Worm (Caenorhabditis elegans) whole organism, mixed stage, embryonic: ENCODE measurements around the gene chc-1.

Experiments used
- M03D4.4 ChIP-seq: sonication (generic microtip); optimal IDR thresholded peaks from 2 replicates; lab custom pipeline; 2017; ENCODE audit warnings: mild to moderate bottlenecking, missing genetic modification characterization, missing compliant biosample characterization
- bed-3 ChIP-seq: fragments of 200-800 bp; sonication (Bioruptor generic); optimal IDR thresholded peaks from 3 replicates; lab custom pipeline; 2018; ENCODE audit warnings: mild to moderate bottlenecking, missing genetic modification characterization, moderate library complexity, missing compliant biosample characterization
- blmp-1 ChIP-seq: fragments of 150-350 bp; optimal IDR thresholded peaks from 2 replicates; lab custom pipeline; 2014; ENCODE audit warnings: missing biosample characterization, missing genetic modification characterization
- ceh-39 ChIP-seq: fragments of 150-350 bp; optimal IDR thresholded peaks from 2 replicates; lab custom pipeline; 2014; ENCODE audit warnings: missing biosample characterization, missing genetic modification characterization
- ceh-43 ChIP-seq: fragments of 200-800 bp; sonication (Bioruptor generic); optimal IDR thresholded peaks from 2 replicates; lab custom pipeline; 2018; ENCODE audit warnings: mild to moderate bottlenecking, missing genetic modification characterization, moderate library complexity, missing compliant biosample characterization
- ceh-83 ChIP-seq: fragments of 200-800 bp; sonication (Bioruptor generic); optimal IDR thresholded peaks from 2 replicates; lab custom pipeline; 2018; ENCODE audit warnings: mild to moderate bottlenecking, missing genetic modification characterization, missing compliant biosample characterization
- ces-1 ChIP-seq: fragments of 150-350 bp; optimal IDR thresholded peaks from 2 replicates; lab custom pipeline; 2014; ENCODE audit warnings: missing biosample characterization, missing genetic modification reagents, missing genetic modification characterization
- cnd-1 ChIP-seq: fragments of 200-800 bp; sonication (Bioruptor generic); optimal IDR thresholded peaks from 2 replicates; lab custom pipeline; 2018; ENCODE audit warnings: mild to moderate bottlenecking, missing genetic modification characterization, missing compliant biosample characterization
- drap-1 ChIP-seq: fragments of 200-800 bp; sonication (Bioruptor generic); optimal IDR thresholded peaks from 3 replicates; lab custom pipeline; 2018; ENCODE audit warnings: mild to moderate bottlenecking, missing genetic modification characterization, missing compliant biosample characterization
- elt-1 ChIP-seq: sonication (generic microtip); optimal IDR thresholded peaks from 2 replicates; lab custom pipeline; 2017; ENCODE audit warnings: missing genetic modification characterization, mild to moderate bottlenecking, missing compliant biosample characterization, antibody characterized with exemption, moderate library complexity, borderline replicate concordance; ENCODE audit not compliant: insufficient read depth
- elt-3 ChIP-seq: fragments of 150-350 bp; optimal IDR thresholded peaks from 2 replicates; lab custom pipeline; 2014; ENCODE audit warnings: missing biosample characterization, missing genetic modification characterization
- flh-1 ChIP-seq: fragments of 200-800 bp; sonication (Bioruptor generic); optimal IDR thresholded peaks from 2 replicates; lab custom pipeline; 2018; ENCODE audit warnings: mild to moderate bottlenecking, missing genetic modification characterization, moderate library complexity, missing compliant biosample characterization
- ham-2 ChIP-seq: fragments of 200-800 bp; sonication (Bioruptor generic); optimal IDR thresholded peaks from 2 replicates; lab custom pipeline; 2018; ENCODE audit warnings: mild to moderate bottlenecking, missing genetic modification characterization, missing compliant biosample characterization
- hlh-1 ChIP-seq: fragments of 150-350 bp; optimal IDR thresholded peaks from 2 replicates; lab custom pipeline; 2014; ENCODE audit warnings: missing biosample characterization, missing genetic modification reagents, missing genetic modification characterization
- lin-13 ChIP-seq: fragments of 150-350 bp; optimal IDR thresholded peaks from 2 replicates; lab custom pipeline; 2014; ENCODE audit warnings: missing biosample characterization, missing genetic modification characterization
- lin-32 ChIP-seq: fragments of 200-800 bp; sonication (Bioruptor generic); optimal IDR thresholded peaks from 2 replicates; lab custom pipeline; 2018; ENCODE audit warnings: mild to moderate bottlenecking, missing genetic modification characterization, missing compliant biosample characterization
- lsy-2 ChIP-seq: fragments of 150-350 bp; optimal IDR thresholded peaks from 2 replicates; lab custom pipeline; 2014; ENCODE audit warnings: missing biosample characterization, missing genetic modification characterization
- mab-5 ChIP-seq: fragments of 150-350 bp; optimal IDR thresholded peaks from 2 replicates; lab custom pipeline; 2014; ENCODE audit warnings: missing biosample characterization, missing genetic modification characterization
- mep-1 ChIP-seq: fragments of 150-350 bp; optimal IDR thresholded peaks from 2 replicates; lab custom pipeline; 2017; ENCODE audit warnings: missing biosample characterization, missing genetic modification reagents, missing genetic modification characterization, inconsistent platforms
- mls-2 ChIP-seq: sonication (generic microtip); optimal IDR thresholded peaks from 2 replicates; lab custom pipeline; 2016; ENCODE audit warnings: mild to moderate bottlenecking, missing genetic modification characterization, moderate library complexity, missing compliant biosample characterization
- nhr-12 ChIP-seq: fragments of 150-350 bp; optimal IDR thresholded peaks from 2 replicates; lab custom pipeline; 2014; ENCODE audit warnings: missing biosample characterization, missing genetic modification characterization
- nhr-2 ChIP-seq: fragments of 150-350 bp; optimal IDR thresholded peaks from 2 replicates; lab custom pipeline; 2014; ENCODE audit warnings: missing biosample characterization, missing genetic modification characterization
- nhr-28 ChIP-seq: fragments of 150-350 bp; optimal IDR thresholded peaks from 2 replicates; lab custom pipeline; 2014; ENCODE audit warnings: missing biosample characterization, missing genetic modification characterization
- nhr-76 ChIP-seq: sonication (generic microtip); optimal IDR thresholded peaks from 2 replicates; lab custom pipeline; 2017; ENCODE audit warnings: missing biosample characterization, missing genetic modification characterization
- pha-4 ChIP-seq: fragments of 150-350 bp; optimal IDR thresholded peaks from 2 replicates; lab custom pipeline; 2018; ENCODE audit warnings: missing biosample characterization, missing genetic modification reagents, missing genetic modification characterization
- sem-2 ChIP-seq: fragments of 200-800 bp; sonication (Bioruptor generic); optimal IDR thresholded peaks from 2 replicates; lab custom pipeline; 2018; ENCODE audit warnings: mild to moderate bottlenecking, missing genetic modification characterization, missing compliant biosample characterization
- snpc-4 ChIP-seq: fragments of 150-350 bp; optimal IDR thresholded peaks from 2 replicates; lab custom pipeline; 2014; ENCODE audit warnings: missing biosample characterization, missing genetic modification characterization
- sptf-1 ChIP-seq: sonication (generic microtip); optimal IDR thresholded peaks from 2 replicates; lab custom pipeline; 2017; ENCODE audit warnings: mild to moderate bottlenecking, missing genetic modification characterization, moderate library complexity, missing compliant biosample characterization
- tbx-8 ChIP-seq: fragments of 200-800 bp; sonication (Bioruptor generic); optimal IDR thresholded peaks from 2 replicates; lab custom pipeline; 2018; ENCODE audit warnings: mild to moderate bottlenecking, missing genetic modification characterization, moderate library complexity, missing compliant biosample characterization
- unc-62 ChIP-seq: fragments of 150-350 bp; optimal IDR thresholded peaks from 2 replicates; lab custom pipeline; 2014; ENCODE audit warnings: missing biosample characterization, missing genetic modification reagents, missing genetic modification characterization
- zip-8 ChIP-seq: fragments of 150-350 bp; optimal IDR thresholded peaks from 2 replicates; lab custom pipeline; 2014; ENCODE audit warnings: missing biosample characterization, missing genetic modification characterization

Gene chc-1

ce11 chrIII:10187840-10188239 is 15.8 kb upstream of the chc-1 start:
- TF ChIP-seq nhr-2 (tag; lab: Kevin White, UChicago) (no peak), nhr-28 (tag; lab: Kevin White, UChicago) (no peak), blmp-1 (tag; lab: Kevin White, UChicago) (no peak), lin-13 (tag; lab: Kevin White, UChicago) (no peak), mls-2 (tag; lab: Kevin White, UChicago) (no peak), elt-1 (no peak), snpc-4 (tag; lab: Kevin White, UChicago) (no peak), mep-1 (tag; lab: Kevin White, UChicago) (no peak), lin-32 (GFP tag; lab: Kevin White, UChicago) (no peak), nhr-12 (tag; lab: Kevin White, UChicago) (no peak), cnd-1 (tag; lab: Kevin White, UChicago) (no peak), flh-1 (GFP tag; lab: Kevin White, UChicago) (no peak), M03D4.4 (tag; lab: Kevin White, UChicago) (no peak), mab-5 (tag; lab: Kevin White, UChicago) (no peak), nhr-76 (tag; lab: Kevin White, UChicago) (no peak)
- TF ChIP-seq, all 35 proteins: peak for 0

DNA sequence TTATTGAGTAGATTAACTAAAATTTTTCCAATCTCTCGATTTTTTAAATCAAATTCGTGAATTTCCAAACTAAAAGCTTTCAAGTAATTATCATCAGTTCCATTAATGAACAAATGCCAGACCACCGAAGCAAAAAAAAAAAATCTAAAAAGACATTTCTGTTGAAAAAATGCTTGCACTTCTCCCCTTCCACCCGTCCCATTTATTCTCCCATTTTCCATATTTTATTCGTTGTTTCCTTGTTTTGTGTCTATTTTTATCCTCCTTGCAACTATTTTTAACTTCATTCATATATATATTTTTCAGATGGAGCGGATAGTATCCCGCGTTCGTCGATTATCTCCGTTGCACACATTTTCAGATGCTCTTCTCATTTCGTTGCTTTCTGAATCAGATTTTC is 14.7 kb upstream of the chc-1 start, which contains the start of gene epac-1:
Gene epac-1 (plus strand): TSS at position 301 of the 400 bp plus-strand sequence.
- TF ChIP-seq tbx-8 (GFP tag; lab: Kevin White, UChicago) (no peak), bed-3 (no peak), lsy-2 (tag; lab: Kevin White, UChicago) (no peak), pha-4 (tag; lab: Kevin White, UChicago) (no peak), ces-1 (GFP tag; lab: Kevin White, UChicago) (no peak), unc-62 (GFP tag; lab: Kevin White, UChicago) (no peak), mls-2 (tag; lab: Kevin White, UChicago) (no peak), lin-13 (tag; lab: Kevin White, UChicago) (no peak), nhr-2 (tag; lab: Kevin White, UChicago) (no peak), zip-8 (tag; lab: Kevin White, UChicago) (no peak), ham-2 (GFP tag; lab: Kevin White, UChicago) (no peak), sem-2 (no peak), sptf-1 (tag; lab: Kevin White, UChicago) (no peak), hlh-1 (tag; lab: Kevin White, UChicago) (no peak), cnd-1 (tag; lab: Kevin White, UChicago) (no peak), drap-1 (no peak)

ce11 chrIII:10194569-10194968 is 9.1 kb upstream of the chc-1 start:
- TF ChIP-seq bed-3 (no peak), sem-2 (no peak), elt-3 (no peak), unc-62 (GFP tag; lab: Kevin White, UChicago) (no peak), nhr-12 (tag; lab: Kevin White, UChicago) (no peak), ceh-39 (tag; lab: Kevin White, UChicago) (no peak), ceh-83 (GFP tag; lab: Kevin White, UChicago) (no peak), M03D4.4 (tag; lab: Kevin White, UChicago) (no peak), sptf-1 (tag; lab: Kevin White, UChicago) (no peak), mab-5 (tag; lab: Kevin White, UChicago) (no peak), elt-1 (no peak), ces-1 (GFP tag; lab: Kevin White, UChicago) (no peak)

DNA sequence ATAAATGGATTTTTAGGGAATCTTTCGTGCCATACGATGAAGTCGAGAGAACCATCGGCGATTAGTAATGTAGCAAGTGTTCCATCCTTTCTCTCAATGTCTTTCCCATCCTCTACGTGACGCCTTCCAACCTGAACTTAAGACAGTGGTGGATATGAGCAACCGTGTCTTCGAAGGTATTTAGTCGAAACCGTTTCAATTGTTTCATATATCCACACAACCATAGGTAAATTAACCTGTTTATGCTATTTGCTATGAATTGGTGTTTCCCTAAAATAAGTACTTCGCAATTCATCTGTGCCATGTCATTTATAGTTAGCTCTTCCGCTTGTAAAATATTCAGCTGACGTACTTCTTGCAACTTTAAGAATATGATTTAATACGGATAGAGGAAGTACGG is 7.7 kb upstream of the chc-1 start:
- no peak for TF ChIP-seq mls-2 (tag; lab: Kevin White, UChicago)
- TF ChIP-seq ces-1 (GFP tag; lab: Kevin White, UChicago): no peak
- no peak for TF ChIP-seq ceh-43 (GFP tag; lab: Kevin White, UChicago)

DNA sequence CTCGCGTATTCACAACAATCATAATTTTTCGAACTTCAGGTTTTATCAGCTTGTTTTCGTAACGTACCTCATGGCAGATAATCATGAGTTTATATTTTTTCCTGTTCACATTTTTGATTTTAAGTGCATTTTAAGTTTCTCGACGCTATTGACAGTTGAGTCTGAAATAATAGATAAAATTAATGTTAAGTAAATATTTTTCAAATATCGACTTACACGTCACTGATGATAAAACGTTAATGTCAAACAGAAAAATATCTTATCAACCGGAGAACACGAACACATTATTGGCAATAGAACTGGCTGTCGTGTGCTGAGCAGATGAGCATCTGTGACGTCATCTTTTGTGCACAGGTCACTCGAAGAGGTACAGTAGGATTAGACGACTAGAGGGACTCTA is 6.8 kb upstream of the chc-1 start:
- no peak for TF ChIP-seq ces-1 (GFP tag; lab: Kevin White, UChicago)
- TF ChIP-seq zip-8 (tag; lab: Kevin White, UChicago): peak; percentile 39
- no peak for TF ChIP-seq flh-1 (GFP tag; lab: Kevin White, UChicago)
- TF ChIP-seq, all 35 proteins: peak for 1
